Fruit fly (Drosophila melanogaster): ENCODE measurements around the gene RhoBTB.

DNA sequence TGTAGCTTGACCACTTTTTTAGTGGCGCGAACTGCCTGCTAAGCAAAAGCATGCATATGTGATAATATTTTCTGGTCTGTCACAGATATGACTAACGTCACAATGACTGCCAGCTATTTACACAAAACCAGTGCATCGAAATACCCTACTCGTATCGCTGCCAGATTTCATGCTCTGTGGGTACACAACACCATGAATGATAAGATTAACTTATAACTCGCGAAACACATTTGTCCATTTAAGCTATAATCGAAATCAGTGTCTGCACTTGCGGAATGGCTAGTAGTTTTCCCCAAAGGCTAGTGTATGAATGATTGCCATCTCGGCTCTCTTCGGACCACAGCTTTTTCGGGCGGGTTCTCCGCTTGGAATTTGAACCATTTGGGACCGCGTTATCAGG lies 9.4 kb downstream of the RhoBTB start:
- TF ChIP-seq Pif1A (GFP tag; optimal IDR thresholded peaks at IDR 0.05) = no peak
- no peak for TF ChIP-seq CG17806 (tag; optimal IDR thresholded peaks at IDR 0.05)
- TF ChIP-seq fd96Ca (GFP tag; IDR thresholded peaks at IDR 0.05) = no peak
- no peak for TF ChIP-seq CG13204 (GFP tag; optimal IDR thresholded peaks at IDR 0.05)
- peak; percentile 15 for TF ChIP-seq EcR (GFP tag; optimal IDR thresholded peaks at IDR 0.05)
- no peak for TF ChIP-seq CG14655 (GFP tag; optimal IDR thresholded peaks at IDR 0.05)
- no peak for TF ChIP-seq gl (tag; optimal IDR thresholded peaks at IDR 0.05)
